Fruit fly (Drosophila melanogaster): ENCODE results near the gene Cpr62Bb.
A peak's percentile ranks its signal among the peaks of the same experiment; 100 is the strongest.

Cpr62Bb gene

DNA sequence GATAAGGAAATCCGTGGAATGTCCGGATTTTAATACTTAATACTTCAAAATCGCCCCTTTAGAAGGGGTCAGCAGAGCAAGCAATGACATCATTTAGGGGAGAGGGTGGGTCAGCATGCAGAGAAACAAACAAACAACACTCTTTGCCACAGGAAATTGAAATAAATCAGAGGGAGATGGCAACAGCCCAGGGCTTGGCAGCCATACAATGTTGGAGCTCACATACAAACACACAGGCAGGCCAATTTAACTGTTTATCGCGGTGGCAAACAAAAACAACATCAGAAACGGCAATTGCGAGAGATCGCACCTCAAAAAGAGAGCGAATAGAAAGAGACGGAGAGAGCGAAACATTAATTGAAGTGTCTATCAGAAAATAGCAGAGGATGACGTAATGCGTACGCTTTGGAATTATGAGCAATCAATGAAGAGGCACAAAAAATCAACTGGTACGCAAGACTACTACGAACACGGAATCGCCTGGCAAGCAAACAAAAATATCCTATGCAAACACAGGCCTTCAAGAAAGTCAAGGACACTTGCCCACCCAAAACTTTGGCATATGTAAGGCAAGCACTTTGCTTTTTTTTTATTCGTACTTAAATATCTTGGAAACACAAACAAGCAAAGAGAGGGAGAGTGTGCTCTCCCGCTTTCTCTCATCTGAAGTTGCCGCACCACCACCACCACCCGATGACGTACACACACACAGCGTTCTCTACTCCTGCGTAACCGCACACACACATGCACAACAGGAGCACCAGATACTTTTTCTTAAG is 40.6 kb downstream of the Cpr62Bb start (continued):
- TF ChIP-seq fd3F (GFP tag; optimal IDR thresholded peaks at IDR 0.05) (no peak), amos (GFP tag; IDR thresholded peaks at IDR 0.05; ENCODE audit: partially characterized antibody) (no peak; the same call in 1 of the 2 replicates), salm (tag; optimal IDR thresholded peaks at IDR 0.05) (peak; percentile 52), grn (GFP tag; optimal IDR thresholded peaks at IDR 0.05) (peak; percentile 58), CG8478 (optimal IDR thresholded peaks at IDR 0.05) (no peak), CG17829 (tag; optimal IDR thresholded peaks at IDR 0.05) (no peak), Fer2 (tag; optimal IDR thresholded peaks at IDR 0.05) (no peak), Ptx1 (GFP tag; IDR thresholded peaks at IDR 0.05) (no peak), CG4820 (GFP tag; optimal IDR thresholded peaks at IDR 0.05) (no peak), bab2 (GFP tag; optimal IDR thresholded peaks at IDR 0.05) (no peak), hbn (GFP tag; IDR thresholded peaks at IDR 0.05; ENCODE audit: partially characterized antibody) (no peak), CG12071 (GFP tag; optimal IDR thresholded peaks at IDR 0.05) (peak; percentile 71), CG15011 (GFP tag; optimal IDR thresholded peaks at IDR 0.05) (no peak), HmgZ (tag; optimal IDR thresholded peaks at IDR 0.05) (peak; percentile 56), CG2712 (tag; optimal IDR thresholded peaks at IDR 0.05) (no peak), CG7963 (GFP tag; IDR thresholded peaks at IDR 0.05; ENCODE audit: partially characterized antibody) (no peak), Trl (optimal IDR thresholded peaks at IDR 0.05) (peak; percentile 86 to 97), Trl (GFP tag; optimal IDR thresholded peaks at IDR 0.05) (peak; percentile 8), HHEX (GFP tag; optimal IDR thresholded peaks at IDR 0.05) (peak; percentile 27), Oli (tag; optimal IDR thresholded peaks at IDR 0.05) (no peak), Vsx1 (GFP tag; optimal IDR thresholded peaks at IDR 0.05) (peak; percentile 95), CG9437 (GFP tag; optimal IDR thresholded peaks at IDR 0.05) (no peak), CG18599 (GFP tag; optimal IDR thresholded peaks at IDR 0.05) (peak; percentile 50), Spps (tag; optimal IDR thresholded peaks at IDR 0.05) (no peak), hb (GFP tag; IDR thresholded peaks at IDR 0.05; ENCODE audit: partially characterized antibody) (no peak), CG10267 (tag; optimal IDR thresholded peaks at IDR 0.05) (no peak), dimm (GFP tag; IDR thresholded peaks at IDR 0.05) (no peak), her (GFP tag; optimal IDR thresholded peaks at IDR 0.05) (peak; percentile 41), fd102C (GFP tag; optimal IDR thresholded peaks at IDR 0.05) (no peak), CG10321 (GFP tag; IDR thresholded peaks at IDR 0.05) (peak; percentile 79), gcm (GFP tag; optimal IDR thresholded peaks at IDR 0.05) (no peak), sim (GFP tag; IDR thresholded peaks at IDR 0.05) (0 out of 2 replicates have a peak, but pooled peaks have one; percentile 20), nmo (GFP tag; optimal IDR thresholded peaks at IDR 0.05) (peak; percentile 17), kay (GFP tag; optimal IDR thresholded peaks at IDR 0.05) (no peak), Bteb2 (GFP tag; optimal IDR thresholded peaks at IDR 0.05) (no peak), dmrt11E (tag; optimal IDR thresholded peaks at IDR 0.05) (no peak), CG10274 (GFP tag; optimal IDR thresholded peaks at IDR 0.05) (no peak), NC2α (GFP tag; optimal IDR thresholded peaks at IDR 0.05) (no peak), CG30020 (tag; optimal IDR thresholded peaks at IDR 0.05) (no peak), crol (GFP tag; IDR thresholded peaks at IDR 0.05) (peak; percentile 74), HLH4C (GFP tag; IDR thresholded peaks at IDR 0.05; ENCODE audit: partially characterized antibody) (no peak), CG2120 (GFP tag; optimal IDR thresholded peaks at IDR 0.05) (no peak), CG17912 (GFP tag; optimal IDR thresholded peaks at IDR 0.05) (peak; percentile 82), BEAF-32 (GFP tag; optimal IDR thresholded peaks at IDR 0.05) (no peak), CG10431 (GFP tag; optimal IDR thresholded peaks at IDR 0.05) (no peak), gsb-n (tag; optimal IDR thresholded peaks at IDR 0.05) (no peak), CG6272 (GFP tag; IDR thresholded peaks at IDR 0.05) (no peak), CG7745 (tag; optimal IDR thresholded peaks at IDR 0.05) (no peak), lilli (GFP tag; optimal IDR thresholded peaks at IDR 0.05) (peak; percentile 13)
